Fruit fly (Drosophila melanogaster) whole organism, wandering third instar larva: ENCODE data around the gene CG18530.

Source experiments
- Abd-B ChIP-seq: fragments of >200 bp; optimal IDR thresholded peaks from 2 replicates; lab custom pipeline; 2017; ENCODE audit warnings: missing biosample characterization, missing genetic modification characterization
- CG9705 ChIP-seq: fragments of 200-800 bp; sonication (Bioruptor generic); optimal IDR thresholded peaks from 2 replicates; lab custom pipeline; 2018; ENCODE audit warnings: missing biosample characterization, mild to moderate bottlenecking, missing genetic modification characterization
- Dif ChIP-seq: fragments of 200-275, 200-300 bp; sonication (Bioruptor generic); optimal IDR thresholded peaks from 2 replicates; lab custom pipeline; 2018; ENCODE audit warnings: missing biosample characterization, missing genetic modification characterization; ENCODE audit not compliant: partially characterized antibody
- GATAd ChIP-seq: sonication (Bioruptor generic); optimal IDR thresholded peaks from 2 replicates; lab custom pipeline; 2016; ENCODE audit warnings: missing biosample characterization, missing genetic modification characterization
- Hr78 ChIP-seq: fragments of >200 bp; optimal IDR thresholded peaks from 2 replicates; lab custom pipeline; 2017; ENCODE audit warnings: missing biosample characterization, missing genetic modification characterization
- Hr83 ChIP-seq: fragments of 200-300 bp; sonication (Bioruptor generic); optimal IDR thresholded peaks from 2 replicates; lab custom pipeline; 2016; ENCODE audit warnings: missing biosample characterization, mild to moderate bottlenecking, missing genetic modification characterization, moderate library complexity; ENCODE audit not compliant: poor library complexity, severe bottlenecking
- Jra ChIP-seq: sonication (Bioruptor generic); optimal IDR thresholded peaks from 2 replicates; lab custom pipeline; 2016; ENCODE audit warnings: missing biosample characterization, missing genetic modification characterization
- Myc ChIP-seq: fragments of >200 bp; optimal IDR thresholded peaks from 2 replicates; lab custom pipeline; 2017
- N ChIP-seq: fragments of >200 bp; optimal IDR thresholded peaks from 2 replicates; lab custom pipeline; 2018; ENCODE audit warnings: missing biosample characterization, missing external identifiers, missing genetic modification characterization
- OdsH ChIP-seq: fragments of 200-800 bp; sonication (Bioruptor generic); optimal IDR thresholded peaks from 2 replicates; lab custom pipeline; 2016; ENCODE audit warnings: missing biosample characterization, mild to moderate bottlenecking, missing genetic modification characterization
- Rel ChIP-seq, 2 experiments: fragments of 200-800 bp; sonication (Bioruptor generic) in 1 of 2; optimal IDR thresholded peaks; 2 replicates in 1 of 2; 3 replicates in 1 of 2; lab custom pipeline; 2016 to 2019; ENCODE audit warnings: mild to moderate bottlenecking in 2 of 2, missing biosample characterization in 2 of 2, missing genetic modification characterization in 2 of 2, moderate library complexity in 1 of 2
- Vsx2 ChIP-seq: fragments of 200-300, 225-300 bp; sonication (Bioruptor generic); optimal IDR thresholded peaks from 2 replicates; lab custom pipeline; 2018; ENCODE audit warnings: missing biosample characterization, missing genetic modification characterization; ENCODE audit not compliant: partially characterized antibody
- br ChIP-seq: fragments of 200-800 bp; sonication (Bioruptor generic); optimal IDR thresholded peaks from 2 replicates; lab custom pipeline; 2016; ENCODE audit warnings: missing biosample characterization, missing genetic modification characterization
- dmrt93B ChIP-seq: fragments of 200-800 bp; sonication (Bioruptor generic); optimal IDR thresholded peaks from 2 replicates; lab custom pipeline; 2018; ENCODE audit warnings: missing biosample characterization, mild to moderate bottlenecking, missing genetic modification characterization
- dsf ChIP-seq: sonication (Bioruptor generic); optimal IDR thresholded peaks from 2 replicates; lab custom pipeline; 2016; ENCODE audit warnings: missing biosample characterization, missing genetic modification characterization, borderline replicate concordance
- ey ChIP-seq: fragments of 200-800 bp; sonication (Bioruptor generic); optimal IDR thresholded peaks from 2 replicates; lab custom pipeline; 2016; ENCODE audit warnings: missing biosample characterization, missing genetic modification characterization
- fru ChIP-seq: fragments of 200-800 bp; sonication (Bioruptor generic); optimal IDR thresholded peaks from 3 replicates; lab custom pipeline; 2016; ENCODE audit warnings: missing biosample characterization, mild to moderate bottlenecking, missing genetic modification characterization
- jim ChIP-seq: fragments of 175-275, 200-325 bp; sonication (Bioruptor generic); optimal IDR thresholded peaks from 2 replicates; lab custom pipeline; 2016; ENCODE audit warnings: missing biosample characterization, mild to moderate bottlenecking, missing genetic modification characterization
- pan ChIP-seq: fragments of >200 bp; optimal IDR thresholded peaks from 2 replicates; lab custom pipeline; 2017
- psq ChIP-seq: fragments of 200-800 bp; sonication (Bioruptor generic); optimal IDR thresholded peaks from 3 replicates; lab custom pipeline; 2017; ENCODE audit warnings: missing biosample characterization, mild to moderate bottlenecking, missing genetic modification characterization, moderate library complexity
- sv ChIP-seq: fragments of 200-800 bp; sonication (Bioruptor generic); optimal IDR thresholded peaks from 3 replicates; lab custom pipeline; 2016; ENCODE audit warnings: missing biosample characterization, missing genetic modification characterization
- tai ChIP-seq: sonication (Bioruptor generic); optimal IDR thresholded peaks from 2 replicates; lab custom pipeline; 2016; ENCODE audit warnings: missing biosample characterization, missing genetic modification characterization
- woc ChIP-seq: sonication (Bioruptor generic); optimal IDR thresholded peaks from 2 replicates; lab custom pipeline; 2016; ENCODE audit warnings: missing biosample characterization, mild to moderate bottlenecking, missing genetic modification characterization

CG18530 gene

DNA sequence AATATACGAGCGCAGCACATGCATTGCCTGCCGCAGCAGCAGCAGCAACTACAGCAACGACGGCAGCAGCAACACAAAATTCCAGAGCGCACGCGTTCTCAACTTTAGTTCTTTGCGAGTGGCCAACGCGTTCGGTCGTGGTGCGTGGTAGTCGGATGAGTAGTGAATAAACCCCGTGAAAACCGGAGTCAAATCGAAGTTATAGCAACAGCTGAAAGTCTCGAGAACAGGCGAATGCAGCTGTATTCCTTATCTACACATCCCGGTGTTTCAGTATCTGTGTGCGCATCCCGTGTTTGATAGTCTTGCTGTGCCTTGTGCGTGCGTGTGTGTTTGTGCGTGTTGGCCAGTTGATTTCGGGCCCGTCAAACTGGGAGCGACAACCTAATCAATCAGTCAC, 14.8 kb downstream of the CG18530 start, which contains the start of gene Dtg:
TSS of gene Dtg (plus strand) at position 105 of the 400 bp plus-strand sequence.
- TF ChIP-seq jim (no peak), Rel (GFP tag; optimal IDR thresholded peaks at IDR 0.05; lab: Kevin White, UChicago) (no peak), Rel (tag; optimal IDR thresholded peaks at IDR 0.05; lab: Kevin White, UChicago) (peak; percentile 6), br (GFP tag; lab: Kevin White, UChicago) (peak; percentile 45), fru (GFP tag; lab: Kevin White, UChicago) (peak; percentile 22), Myc (lab: Kevin White, UChicago) (no peak), Vsx2 (GFP tag; lab: Kevin White, UChicago) (peak; percentile 64), dmrt93B (GFP tag; lab: Kevin White, UChicago) (no peak), CG9705 (GFP tag; lab: Kevin White, UChicago) (no peak), OdsH (GFP tag; lab: Kevin White, UChicago) (no peak), Hr83 (peak; percentile 11), Abd-B (GFP tag; lab: Kevin White, UChicago) (no peak)

DNA sequence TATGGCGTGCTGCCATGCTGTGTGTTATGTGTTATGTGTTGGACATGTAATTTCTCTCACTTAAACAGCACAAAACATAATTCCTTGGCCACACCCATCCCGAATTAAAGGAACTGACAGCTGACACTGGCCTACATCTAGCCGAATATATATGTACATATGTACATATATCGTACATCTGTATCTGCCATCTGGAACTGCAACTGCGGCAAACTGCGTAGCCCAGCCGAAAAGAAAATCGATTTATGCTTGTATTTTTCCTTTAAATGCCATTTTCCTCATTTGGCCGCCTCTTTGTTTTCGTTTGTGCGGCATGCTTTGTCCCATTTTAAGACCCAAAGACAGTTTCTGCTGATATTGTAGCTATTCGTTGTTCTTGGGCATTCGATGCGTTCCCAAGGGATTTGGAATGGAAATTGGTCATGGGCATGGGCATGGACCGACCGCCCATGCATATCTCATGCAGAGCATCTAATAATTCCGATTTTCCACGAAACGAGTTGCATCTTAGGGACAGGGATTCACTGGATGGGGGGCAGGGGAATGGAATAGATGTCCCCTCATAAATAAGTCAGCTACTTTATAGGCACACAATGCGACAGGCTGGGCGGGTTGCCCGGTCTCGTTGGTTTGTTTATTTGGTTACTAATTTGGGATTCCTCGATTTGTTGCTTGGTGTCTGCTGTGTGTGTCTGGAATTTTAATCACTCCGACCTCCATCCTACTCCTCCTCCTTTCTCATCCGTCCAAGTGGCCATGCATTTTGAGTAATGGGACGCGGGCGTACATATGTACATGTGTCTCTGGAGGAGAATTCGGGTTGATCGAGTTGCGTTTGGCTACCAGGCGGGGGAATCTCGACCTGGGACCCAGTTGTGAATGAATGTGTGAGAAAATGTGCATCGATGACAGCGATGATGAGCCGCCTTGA, 16.2 kb downstream of the CG18530 start:
- no peak for TF ChIP-seq dsf
- no peak for TF ChIP-seq tai (GFP tag; lab: Kevin White, UChicago)
- no peak for TF ChIP-seq Jra (GFP tag; lab: Kevin White, UChicago)
- TF ChIP-seq ey (GFP tag; lab: Kevin White, UChicago): no peak
- TF ChIP-seq dmrt93B (GFP tag; lab: Kevin White, UChicago): no peak

DNA sequence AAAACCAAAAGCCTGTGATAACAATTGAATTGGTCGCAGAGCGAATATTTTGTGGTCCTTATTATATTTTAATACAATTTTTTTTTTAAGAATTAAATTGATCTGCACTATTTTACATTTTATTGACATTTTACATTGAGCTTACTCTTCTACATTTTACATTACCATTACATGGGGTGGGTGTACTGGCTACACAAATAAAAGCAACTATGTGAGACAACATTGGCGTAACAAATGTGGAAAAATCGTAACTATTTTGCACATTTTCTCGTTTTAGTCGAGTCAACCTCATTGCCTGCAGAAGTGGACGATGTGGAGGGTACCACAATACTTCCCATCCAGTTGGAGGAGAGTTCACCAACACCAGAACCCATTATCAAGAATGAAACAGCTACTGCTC, 17.4 kb downstream of the CG18530 start:
- TF ChIP-seq GATAd (GFP tag; lab: Kevin White, UChicago) (no peak), pan (lab: Kevin White, UChicago) (no peak), Myc (lab: Kevin White, UChicago) (no peak)

DNA sequence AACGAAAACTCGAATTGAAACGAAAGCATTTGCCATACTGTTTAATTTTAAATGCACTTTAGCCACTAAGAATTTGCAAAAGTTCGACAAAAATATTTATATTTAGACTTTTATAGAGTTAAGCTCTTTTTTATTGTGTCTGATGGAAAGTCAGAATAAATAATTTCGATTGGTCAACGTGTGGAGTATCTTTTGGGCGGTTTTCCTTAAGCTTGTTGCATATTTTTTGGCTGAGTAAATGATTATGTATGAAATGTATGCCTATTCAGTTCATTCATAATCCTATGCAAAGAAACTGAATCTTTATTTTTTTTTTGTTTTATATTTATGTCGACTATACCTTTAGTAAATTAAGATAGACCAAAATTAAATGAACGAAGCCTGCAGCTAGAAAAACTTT, 19.6 kb downstream of the CG18530 start:
- TF ChIP-seq Abd-B (GFP tag; lab: Kevin White, UChicago) (no peak), Myc (lab: Kevin White, UChicago) (peak; percentile 83), Hr78 (no peak), N (peak; percentile 13)
- TF ChIP-seq, all 38 proteins: peak for 2

DNA sequence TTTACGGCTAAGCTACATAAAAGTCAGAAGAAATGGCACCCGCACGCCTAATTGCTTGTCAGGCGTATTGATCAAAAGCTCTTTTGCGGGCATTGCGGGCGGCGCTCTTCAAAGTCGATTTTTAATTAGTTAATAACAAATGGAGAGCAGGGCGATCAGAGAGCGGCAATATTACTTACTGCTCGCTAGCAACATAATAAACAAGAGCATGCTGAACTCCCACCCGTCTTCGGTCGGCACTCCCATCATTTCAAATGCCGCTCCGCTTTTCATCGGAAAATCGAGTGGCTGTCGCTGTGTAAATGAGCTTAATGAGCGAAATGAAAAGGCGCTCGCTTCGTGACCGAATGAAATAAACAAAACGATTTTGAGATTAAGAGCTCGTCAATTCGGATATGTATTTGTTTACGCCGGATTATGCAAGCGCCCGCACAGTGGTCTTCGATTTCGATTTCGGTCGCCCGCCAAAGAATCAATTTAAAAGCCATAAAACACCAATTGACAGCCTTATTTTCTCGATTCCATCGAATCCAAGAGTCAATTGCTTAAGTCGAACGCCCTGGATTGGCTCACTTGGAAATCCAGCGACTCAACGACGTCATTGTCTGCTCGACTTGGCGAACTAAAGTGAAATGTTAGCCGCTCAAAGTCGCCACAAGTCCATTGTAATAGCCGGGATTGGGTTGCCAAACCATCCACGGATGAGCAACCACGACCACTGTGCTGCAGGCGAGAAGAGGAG, 20.5 kb downstream of the CG18530 start:
- TF ChIP-seq GATAd (GFP tag; lab: Kevin White, UChicago) (no peak), sv (GFP tag; lab: Kevin White, UChicago) (peak; percentile 61)

DNA sequence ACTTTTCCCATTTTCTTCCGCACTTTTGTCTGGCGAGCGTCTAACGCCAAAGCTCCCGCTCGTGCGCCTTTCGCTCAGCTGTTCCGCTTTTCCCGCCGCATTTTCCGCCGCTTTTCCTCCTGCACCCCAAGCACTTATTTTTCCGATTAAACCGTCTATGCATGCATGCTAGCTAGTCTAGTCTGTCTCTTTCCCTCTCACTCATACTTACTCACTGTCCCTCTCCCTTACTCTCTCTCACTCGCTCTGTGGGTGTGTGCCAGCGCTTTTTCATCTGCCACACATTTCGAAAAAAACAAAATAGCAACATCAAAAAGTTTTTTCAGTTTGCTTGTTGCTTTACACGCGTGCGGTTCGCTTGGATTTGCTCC, 21.1 kb downstream of the CG18530 start, which contains the start of gene CG6225:
TSS of gene CG6225 (plus strand) at position 325 of the 371 bp plus-strand sequence.
- TF ChIP-seq CG9705 (GFP tag; lab: Kevin White, UChicago): no peak
- TF ChIP-seq Dif (GFP tag; lab: Kevin White, UChicago): no peak
- TF ChIP-seq psq (GFP tag; lab: Kevin White, UChicago): no peak
- no peak for TF ChIP-seq pan (lab: Kevin White, UChicago)
- TF ChIP-seq Rel (GFP tag; optimal IDR thresholded peaks at IDR 0.05; lab: Kevin White, UChicago): no peak
- TF ChIP-seq Rel (tag; optimal IDR thresholded peaks at IDR 0.05; lab: Kevin White, UChicago): no peak
- TF ChIP-seq Hr83: no peak
- TF ChIP-seq dsf: no peak

DNA sequence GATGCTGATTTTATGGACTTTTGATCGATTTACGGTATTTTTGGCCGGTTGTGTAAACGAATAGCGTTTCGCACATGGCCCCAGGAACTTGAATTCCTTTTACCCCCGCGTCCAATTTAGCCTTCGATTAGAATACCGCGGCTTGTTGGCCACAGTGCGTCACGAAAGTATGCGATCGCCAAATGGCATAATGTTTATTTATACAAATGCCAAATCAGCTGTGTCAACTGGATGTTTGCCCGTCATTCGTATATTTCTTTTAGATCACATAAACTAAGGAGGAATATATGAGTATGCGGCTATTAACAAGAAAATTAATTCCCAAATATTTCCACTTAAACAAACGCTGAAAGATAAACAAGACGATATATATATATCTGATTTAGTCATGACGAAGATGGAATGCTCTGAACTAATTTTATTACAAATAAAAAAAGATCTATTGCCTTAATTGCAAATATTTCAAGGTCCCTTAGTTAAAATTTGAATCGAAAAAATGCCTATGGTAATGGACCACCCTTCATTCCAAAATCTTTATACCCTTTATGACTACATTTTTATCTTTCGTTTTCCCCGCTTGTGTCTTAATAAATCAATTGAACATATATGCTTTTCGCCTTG, 23.9 kb downstream of the CG18530 start:
- no peak for TF ChIP-seq woc (GFP tag; lab: Kevin White, UChicago)
- TF ChIP-seq OdsH (GFP tag; lab: Kevin White, UChicago): peak; percentile 4
